In the genomic region with DNA sequence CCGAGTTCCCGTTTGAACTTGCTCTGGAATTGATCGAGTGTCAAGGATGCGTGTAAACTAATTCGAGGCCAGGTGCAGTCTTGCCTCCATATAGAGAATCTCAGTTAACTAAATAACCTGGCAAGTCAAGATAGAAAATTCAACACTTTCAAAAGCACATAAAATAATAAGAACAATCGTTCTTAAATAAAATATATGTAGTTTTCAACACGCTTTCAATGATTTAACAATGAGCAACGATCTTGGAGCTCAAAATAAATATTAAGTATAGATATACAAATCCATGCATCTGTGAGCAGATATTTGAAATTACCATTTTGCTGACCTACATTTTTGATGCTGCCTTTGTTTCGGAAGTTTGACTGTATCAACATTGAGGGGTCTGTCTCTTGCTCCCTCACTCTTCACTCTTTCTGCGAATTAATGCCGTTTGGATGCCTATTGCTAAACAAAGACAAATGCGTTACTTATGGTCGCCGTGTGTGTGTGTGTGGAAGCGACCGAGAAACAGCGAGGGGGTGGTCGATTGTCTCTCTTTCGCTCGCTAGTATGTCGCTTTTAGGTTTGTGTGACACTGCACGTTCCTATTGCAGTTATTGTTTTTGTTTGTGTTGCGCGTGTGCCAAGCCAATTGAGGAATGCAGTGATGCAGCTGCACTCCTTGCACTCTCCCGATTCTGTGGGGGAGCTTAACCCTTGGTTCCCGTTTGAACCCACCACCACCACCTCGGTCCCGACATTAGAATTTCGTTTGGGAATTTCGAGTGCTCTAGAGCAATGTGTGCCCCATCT, we compare ENCODE assay signal across 1 fruit fly cellular context.
TF ChIP-seq lines count a peak whose summit lies in the region.

No protein-coding gene starts in this region.

TF ChIP-seq in whole organism, embryonic, 481 proteins besides CTCF, POLR2A, EP300 and RAD21 (continued from another document and continues in another):
- TF ChIP-seq fd3F (GFP tag; optimal IDR thresholded peaks at IDR 0.05; lab: Kevin White, UChicago) (no peak), so (GFP tag; IDR thresholded peaks at IDR 0.05; lab: Robert Waterston, UW) (no peak), Kr (GFP tag; optimal IDR thresholded peaks at IDR 0.05; lab: Kevin White, UChicago) (no peak), CG7928 (GFP tag; optimal IDR thresholded peaks at IDR 0.05; lab: Kevin White, UChicago) (no peak), Tbp (GFP tag; optimal IDR thresholded peaks at IDR 0.05; lab: Kevin White, UChicago) (no peak), knrl (GFP tag; IDR thresholded peaks at IDR 0.05; lab: Robert Waterston, UW; ENCODE audit: partially characterized antibody) (no peak), CG12744 (GFP tag; optimal IDR thresholded peaks at IDR 0.05; lab: Kevin White, UChicago) (no peak), Fer1 (GFP tag; optimal IDR thresholded peaks at IDR 0.05; lab: Kevin White, UChicago) (peak; percentile 5), sna (GFP tag; IDR thresholded peaks at IDR 0.05; lab: Robert Waterston, UW; ENCODE audit: partially characterized antibody) (no peak), Myb (GFP tag; optimal IDR thresholded peaks at IDR 0.05; lab: Kevin White, UChicago) (no peak), CG7839 (tag; optimal IDR thresholded peaks at IDR 0.05; lab: Kevin White, UChicago) (peak; percentile 20), pita (GFP tag; optimal IDR thresholded peaks at IDR 0.05; lab: Kevin White, UChicago) (no peak), lbe (GFP tag; optimal IDR thresholded peaks at IDR 0.05; lab: Kevin White, UChicago) (no peak), kay (GFP tag; optimal IDR thresholded peaks at IDR 0.05; lab: Kevin White, UChicago) (no peak), Usf (GFP tag; optimal IDR thresholded peaks at IDR 0.05; lab: Kevin White, UChicago) (no peak), Antp (GFP tag; optimal IDR thresholded peaks at IDR 0.05; lab: Kevin White, UChicago) (no peak), CG14667 (GFP tag; IDR thresholded peaks at IDR 0.05; lab: Robert Waterston, UW) (no peak), zfh1 (GFP tag; IDR thresholded peaks at IDR 0.05; lab: Robert Waterston, UW) (no peak), yki (optimal IDR thresholded peaks at IDR 0.05; lab: Kevin White, UChicago) (no peak), CkIIα-i1 (GFP tag; IDR thresholded peaks at IDR 0.05; lab: Robert Waterston, UW) (no peak), Sox102F (GFP tag; optimal IDR thresholded peaks at IDR 0.05; lab: Kevin White, UChicago) (no peak), Deaf1 (tag; optimal IDR thresholded peaks at IDR 0.05; lab: Kevin White, UChicago) (no peak), jumu (GFP tag; optimal IDR thresholded peaks at IDR 0.05; lab: Kevin White, UChicago) (no peak), CG34224 (GFP tag; IDR thresholded peaks at IDR 0.05; lab: Robert Waterston, UW; ENCODE audit: partially characterized antibody) (no peak), ftz-f1 (GFP tag; optimal IDR thresholded peaks at IDR 0.05; lab: Kevin White, UChicago) (no peak), pb (GFP tag; optimal IDR thresholded peaks at IDR 0.05; lab: Kevin White, UChicago) (no peak), sc (optimal IDR thresholded peaks at IDR 0.05; lab: Kevin White, UChicago) (no peak), sc (GFP tag; optimal IDR thresholded peaks at IDR 0.05; lab: Kevin White, UChicago) (no peak), CG9932 (GFP tag; IDR thresholded peaks at IDR 0.05; lab: Robert Waterston, UW) (no peak), Hr39 (optimal IDR thresholded peaks at IDR 0.05; lab: Kevin White, UChicago) (no peak), pzg (GFP tag; optimal IDR thresholded peaks at IDR 0.05; lab: Kevin White, UChicago) (no peak), lov (optimal IDR thresholded peaks at IDR 0.05; lab: Kevin White, UChicago) (no peak), lov (GFP tag; IDR thresholded peaks at IDR 0.05; lab: Robert Waterston, UW) (no peak), Taf1 (GFP tag; IDR thresholded peaks at IDR 0.05; lab: Robert Waterston, UW) (no peak), CG6765 (GFP tag; optimal IDR thresholded peaks at IDR 0.05; lab: Kevin White, UChicago) (no peak), unc-4 (GFP tag; IDR thresholded peaks at IDR 0.05; lab: Robert Waterston, UW; ENCODE audit: partially characterized antibody) (no peak), CG18599 (GFP tag; optimal IDR thresholded peaks at IDR 0.05; lab: Kevin White, UChicago) (peak; percentile 27), toy (GFP tag; IDR thresholded peaks at IDR 0.05; lab: Robert Waterston, UW) (no peak), CG11398 (GFP tag; optimal IDR thresholded peaks at IDR 0.05; lab: Kevin White, UChicago) (no peak), CG10654 (GFP tag; optimal IDR thresholded peaks at IDR 0.05; lab: Kevin White, UChicago) (no peak), ATbp (GFP tag; optimal IDR thresholded peaks at IDR 0.05; lab: Kevin White, UChicago) (no peak), CG30020 (tag; optimal IDR thresholded peaks at IDR 0.05; lab: Kevin White, UChicago) (no peak), Hr3 (GFP tag; optimal IDR thresholded peaks at IDR 0.05; lab: Kevin White, UChicago) (peak; percentile 27), Adf1 (GFP tag; IDR thresholded peaks at IDR 0.05; lab: Robert Waterston, UW) (no peak), vnd (GFP tag; IDR thresholded peaks at IDR 0.05; lab: Robert Waterston, UW; ENCODE audit: partially characterized antibody) (no peak), CG1529 (GFP tag; optimal IDR thresholded peaks at IDR 0.05; lab: Kevin White, UChicago) (no peak), CG15073 (GFP tag; optimal IDR thresholded peaks at IDR 0.05; lab: Kevin White, UChicago) (no peak), jigr1 (GFP tag; IDR thresholded peaks at IDR 0.05; lab: Robert Waterston, UW) (no peak), CG2129 (GFP tag; IDR thresholded peaks at IDR 0.05; lab: Robert Waterston, UW; ENCODE audit: partially characterized antibody) (no peak), Eip74EF (GFP tag; optimal IDR thresholded peaks at IDR 0.05; lab: Kevin White, UChicago) (peak in 1 of 2 experiments; percentile 12), Lim3 (GFP tag; IDR thresholded peaks at IDR 0.05; lab: Robert Waterston, UW) (no peak), MBD-R2 (GFP tag; IDR thresholded peaks at IDR 0.05; lab: Robert Waterston, UW) (no peak), Sin3A (optimal IDR thresholded peaks at IDR 0.05; lab: Kevin White, UChicago) (no peak), PHDP (tag; optimal IDR thresholded peaks at IDR 0.05; lab: Kevin White, UChicago) (no peak), CG3995 (GFP tag; optimal IDR thresholded peaks at IDR 0.05; lab: Kevin White, UChicago) (no peak), CG3065 (GFP tag; optimal IDR thresholded peaks at IDR 0.05; lab: Kevin White, UChicago) (no peak), CG2875 (GFP tag; optimal IDR thresholded peaks at IDR 0.05; lab: Kevin White, UChicago) (no peak), emc (GFP tag; optimal IDR thresholded peaks at IDR 0.05; lab: Kevin White, UChicago) (no peak), CG7556 (GFP tag; optimal IDR thresholded peaks at IDR 0.05; lab: Kevin White, UChicago) (peak; percentile 15), H15 (GFP tag; IDR thresholded peaks at IDR 0.05; lab: Robert Waterston, UW) (no peak), CG4404 (GFP tag; IDR thresholded peaks at IDR 0.05; lab: Robert Waterston, UW) (no peak), crp (GFP tag; optimal IDR thresholded peaks at IDR 0.05; lab: Kevin White, UChicago) (no peak), ash1 (GFP tag; optimal IDR thresholded peaks at IDR 0.05; lab: Kevin White, UChicago) (no peak), Ada2b (GFP tag; IDR thresholded peaks at IDR 0.05; lab: Robert Waterston, UW) (no peak), CG4820 (GFP tag; optimal IDR thresholded peaks at IDR 0.05; lab: Kevin White, UChicago) (peak; percentile 47), amos (GFP tag; IDR thresholded peaks at IDR 0.05; lab: Robert Waterston, UW; ENCODE audit: partially characterized antibody) (no peak), Trl (optimal IDR thresholded peaks at IDR 0.05; lab: Kevin White, UChicago) (no peak), Trl (GFP tag; optimal IDR thresholded peaks at IDR 0.05; lab: Kevin White, UChicago) (no peak), Dfd (GFP tag; optimal IDR thresholded peaks at IDR 0.05; lab: Kevin White, UChicago) (no peak), gem (tag; optimal IDR thresholded peaks at IDR 0.05; lab: Kevin White, UChicago) (peak; percentile 46), al (GFP tag; IDR thresholded peaks at IDR 0.05; lab: Robert Waterston, UW) (no peak), scrt (GFP tag; optimal IDR thresholded peaks at IDR 0.05; lab: Kevin White, UChicago) (no peak), abd-A (tag; optimal IDR thresholded peaks at IDR 0.05; lab: Kevin White, UChicago) (no peak), C15 (GFP tag; IDR thresholded peaks at IDR 0.05; lab: Robert Waterston, UW) (no peak), CG13296 (GFP tag; optimal IDR thresholded peaks at IDR 0.05; lab: Kevin White, UChicago) (peak; percentile 30), mld (GFP tag; IDR thresholded peaks at IDR 0.05; lab: Robert Waterston, UW; ENCODE audit: partially characterized antibody) (no peak), Mrtf (GFP tag; IDR thresholded peaks at IDR 0.05; lab: Robert Waterston, UW) (no peak), kni (GFP tag; optimal IDR thresholded peaks at IDR 0.05; lab: Kevin White, UChicago) (no peak), esg (GFP tag; conservative IDR thresholded peaks at IDR 0.05; lab: Robert Waterston, UW) (no peak), CG12219 (GFP tag; optimal IDR thresholded peaks at IDR 0.05; lab: Kevin White, UChicago) (no peak), CG10209 (GFP tag; optimal IDR thresholded peaks at IDR 0.05; lab: Kevin White, UChicago) (peak; percentile 5), CG8290 (GFP tag; optimal IDR thresholded peaks at IDR 0.05; lab: Kevin White, UChicago) (no peak), CG8290 (tag; optimal IDR thresholded peaks at IDR 0.05; lab: Kevin White, UChicago) (no peak), Ets65A (GFP tag; lab: Kevin White, UChicago) (no peak), tap (tag; optimal IDR thresholded peaks at IDR 0.05; lab: Kevin White, UChicago) (no peak), CG12104 (GFP tag; optimal IDR thresholded peaks at IDR 0.05; lab: Kevin White, UChicago) (no peak), ssp (GFP tag; IDR thresholded peaks at IDR 0.05; lab: Robert Waterston, UW) (no peak), CG2712 (tag; optimal IDR thresholded peaks at IDR 0.05; lab: Kevin White, UChicago) (peak; percentile 2), Dek (tag; optimal IDR thresholded peaks at IDR 0.05; lab: Kevin White, UChicago) (no peak), chif (GFP tag; optimal IDR thresholded peaks at IDR 0.05; lab: Kevin White, UChicago) (no peak), CG6254 (GFP tag; optimal IDR thresholded peaks at IDR 0.05; lab: Kevin White, UChicago) (no peak), CG2120 (GFP tag; optimal IDR thresholded peaks at IDR 0.05; lab: Kevin White, UChicago) (peak; percentile 11), insv (GFP tag; optimal IDR thresholded peaks at IDR 0.05; lab: Kevin White, UChicago) (no peak), Xrp1 (GFP tag; IDR thresholded peaks at IDR 0.05; lab: Robert Waterston, UW) (no peak), tup (GFP tag; optimal IDR thresholded peaks at IDR 0.05; lab: Kevin White, UChicago) (no peak), CG12769 (tag; optimal IDR thresholded peaks at IDR 0.05; lab: Kevin White, UChicago) (no peak), cato (GFP tag; optimal IDR thresholded peaks at IDR 0.05; lab: Kevin White, UChicago; ENCODE audit: borderline replicate concordance) (no peak), fd64A (GFP tag; optimal IDR thresholded peaks at IDR 0.05; lab: Kevin White, UChicago) (no peak), salm (tag; optimal IDR thresholded peaks at IDR 0.05; lab: Kevin White, UChicago) (no peak), CG10321 (GFP tag; IDR thresholded peaks at IDR 0.05; lab: Robert Waterston, UW) (peak; percentile 26; the same call in 1 of the 2 replicates), Atf-2 (GFP tag; optimal IDR thresholded peaks at IDR 0.05; lab: Kevin White, UChicago) (no peak), CG17568 (GFP tag; optimal IDR thresholded peaks at IDR 0.05; lab: Kevin White, UChicago) (no peak), ems (GFP tag; optimal IDR thresholded peaks at IDR 0.05; lab: Kevin White, UChicago) (no peak), CG6272 (GFP tag; IDR thresholded peaks at IDR 0.05; lab: Robert Waterston, UW) (no peak), CG2199 (GFP tag; IDR thresholded peaks at IDR 0.05; lab: Robert Waterston, UW) (no peak), CG9437 (GFP tag; optimal IDR thresholded peaks at IDR 0.05; lab: Kevin White, UChicago) (no peak), lab (GFP tag; optimal IDR thresholded peaks at IDR 0.05; lab: Kevin White, UChicago) (no peak), B-H2 (GFP tag; optimal IDR thresholded peaks at IDR 0.05; lab: Kevin White, UChicago) (no peak), chinmo (GFP tag; IDR thresholded peaks at IDR 0.05; lab: Robert Waterston, UW; ENCODE audit: partially characterized antibody) (peak; percentile 53; the same call in 1 of the 4 replicates), CG13775 (GFP tag; optimal IDR thresholded peaks at IDR 0.05; lab: Kevin White, UChicago) (no peak), inv (GFP tag; IDR thresholded peaks at IDR 0.05; lab: Robert Waterston, UW; ENCODE audit: partially characterized antibody) (no peak), CG15514 (GFP tag; optimal IDR thresholded peaks at IDR 0.05; lab: Kevin White, UChicago) (no peak), NC2α (GFP tag; optimal IDR thresholded peaks at IDR 0.05; lab: Kevin White, UChicago) (no peak), CG10431 (GFP tag; optimal IDR thresholded peaks at IDR 0.05; lab: Kevin White, UChicago) (no peak), D19A (tag; optimal IDR thresholded peaks at IDR 0.05; lab: Kevin White, UChicago) (no peak), HLH3B (GFP tag; IDR thresholded peaks at IDR 0.05; lab: Robert Waterston, UW) (no peak), jing (GFP tag; optimal IDR thresholded peaks at IDR 0.05; lab: Kevin White, UChicago) (no peak), unpg (GFP tag; optimal IDR thresholded peaks at IDR 0.05; lab: Kevin White, UChicago) (peak; percentile 3), CG10462 (GFP tag; optimal IDR thresholded peaks at IDR 0.05; lab: Kevin White, UChicago) (no peak), CG12155 (GFP tag; optimal IDR thresholded peaks at IDR 0.05; lab: Kevin White, UChicago) (no peak), dpn (GFP tag; optimal IDR thresholded peaks at IDR 0.05; lab: Kevin White, UChicago) (no peak), CG4424 (GFP tag; optimal IDR thresholded peaks at IDR 0.05; lab: Kevin White, UChicago) (no peak), Gug (GFP tag; IDR thresholded peaks at IDR 0.05; lab: Robert Waterston, UW) (no peak), E2f1 (GFP tag; IDR thresholded peaks at IDR 0.05; lab: Robert Waterston, UW) (no peak), Pdp1 (GFP tag; optimal IDR thresholded peaks at IDR 0.05; lab: Kevin White, UChicago) (no peak), CG11696 (GFP tag; IDR thresholded peaks at IDR 0.05; lab: Robert Waterston, UW) (no peak), zf30C (GFP tag; optimal IDR thresholded peaks at IDR 0.05; lab: Kevin White, UChicago) (no peak), CG9727 (GFP tag; optimal IDR thresholded peaks at IDR 0.05; lab: Kevin White, UChicago) (peak; percentile 4), CG18011 (GFP tag; optimal IDR thresholded peaks at IDR 0.05; lab: Kevin White, UChicago) (no peak)
